Worm (Caenorhabditis elegans) whole organism, early embryonic: ENCODE results near the gene Y54G2A.40.

ENCODE experiments used
- B0310.2 ChIP-seq: sonication (generic microtip); optimal IDR thresholded peaks from 2 replicates; lab custom pipeline; 2016; ENCODE audit warnings: mild to moderate bottlenecking, missing genetic modification characterization, missing compliant biosample characterization
- aly-1 ChIP-seq: sonication (generic microtip); optimal IDR thresholded peaks from 2 replicates; lab custom pipeline; 2016; ENCODE audit warnings: missing genetic modification characterization, missing compliant biosample characterization
- ama-1 ChIP-seq: fragments of 150-350 bp; optimal IDR thresholded peaks from 2 replicates; lab custom pipeline; 2014
- ceh-13 ChIP-seq: fragments of 200-800 bp; sonication (Bioruptor generic); optimal IDR thresholded peaks from 2 replicates; lab custom pipeline; 2018; ENCODE audit warnings: mild to moderate bottlenecking, missing genetic modification characterization, missing compliant biosample characterization
- ceh-36 ChIP-seq: sonication (generic microtip); optimal IDR thresholded peaks from 2 replicates; lab custom pipeline; 2016; ENCODE audit warnings: missing genetic modification characterization, inconsistent platforms, missing compliant biosample characterization
- ets-7 ChIP-seq: sonication (generic microtip); optimal IDR thresholded peaks from 2 replicates; lab custom pipeline; 2016; ENCODE audit warnings: missing genotype, missing genetic modification characterization, missing compliant biosample characterization
- flt-1 ChIP-seq: fragments of 200-800 bp; sonication (Bioruptor generic); IDR thresholded peaks from 2 replicates; pipeline ENCODE4 v1.3.6; 2022; ENCODE audit warnings: missing genetic modification characterization, missing compliant biosample characterization
- hmbx-1 ChIP-seq: sonication (generic microtip); optimal IDR thresholded peaks from 2 replicates; lab custom pipeline; 2016; ENCODE audit warnings: mild to moderate bottlenecking, missing genetic modification characterization, missing compliant biosample characterization
- hmg-4 ChIP-seq: fragments of 200-800 bp; sonication (Bioruptor generic); optimal IDR thresholded peaks from 2 replicates; lab custom pipeline; 2018; ENCODE audit warnings: mild to moderate bottlenecking, missing genetic modification characterization, missing compliant biosample characterization
- hnd-1 ChIP-seq: sonication (generic microtip); optimal IDR thresholded peaks from 2 replicates; lab custom pipeline; 2016; ENCODE audit warnings: missing genetic modification characterization, missing compliant biosample characterization
- pes-1 ChIP-seq: fragments of 200-800 bp; sonication (Bioruptor generic); IDR thresholded peaks from 2 replicates; pipeline ENCODE4 v1.3.6; 2022; ENCODE audit warnings: missing genetic modification reagents, missing genetic modification characterization, missing compliant biosample characterization
- scrt-1 ChIP-seq: fragments of 200-800 bp; sonication (Bioruptor generic); IDR thresholded peaks from 2 replicates; pipeline ENCODE4 v1.3.6; 2022; ENCODE audit warnings: missing genetic modification characterization, missing compliant biosample characterization
- sea-1 ChIP-seq: fragments of 200-800 bp; sonication (Bioruptor generic); conservative IDR thresholded peaks from 2 replicates; pipeline ENCODE4 v1.3.6; 2022; ENCODE audit warnings: missing genetic modification characterization, missing compliant biosample characterization
- tbx-11 ChIP-seq: fragments of 200-800 bp; sonication (Bioruptor generic); IDR thresholded peaks from 2 replicates; pipeline ENCODE4 v1.3.6; 2022; ENCODE audit warnings: missing genetic modification characterization, missing compliant biosample characterization

DNA sequence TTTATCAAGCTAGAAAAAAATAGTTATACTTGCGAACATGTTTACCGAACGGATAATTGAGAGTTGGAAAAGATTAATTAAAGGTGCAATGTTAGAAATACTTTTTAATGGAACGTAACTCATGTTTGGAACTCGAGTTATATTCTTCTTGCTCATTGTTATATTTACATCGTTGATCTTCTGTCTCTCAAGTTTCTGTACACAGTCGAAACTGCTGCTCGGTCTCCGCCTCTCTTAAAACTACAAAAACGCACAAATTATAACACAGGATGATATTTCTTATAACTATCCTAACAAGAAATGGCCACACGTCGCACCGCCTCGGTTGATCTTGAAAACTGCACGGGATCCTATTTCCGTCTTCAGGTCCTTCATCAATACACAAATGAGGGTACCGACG is 11.8 kb upstream of the Y54G2A.40 start, which contains the start of gene pudl-2:
- no peak for TF ChIP-seq pes-1 (GFP tag; lab: Robert Waterston, UW)
- no peak for TF ChIP-seq hmbx-1
- TF ChIP-seq ama-1: no peak
- TF ChIP-seq aly-1: no peak
- TF ChIP-seq sea-1 (GFP tag; lab: Robert Waterston, UW): no peak
- TF ChIP-seq scrt-1 (GFP tag; lab: Robert Waterston, UW): no peak
- TF ChIP-seq flt-1 (GFP tag; lab: Robert Waterston, UW): no peak
- TF ChIP-seq ceh-36 (tag; lab: Kevin White, UChicago): no peak
- TF ChIP-seq tbx-11 (GFP tag; lab: Robert Waterston, UW): no peak
- no peak for TF ChIP-seq ets-7 (tag; lab: Kevin White, UChicago)
- TF ChIP-seq hnd-1 (tag; lab: Kevin White, UChicago): no peak
- no peak for TF ChIP-seq B0310.2
- TF ChIP-seq ceh-13: no peak
- TF ChIP-seq hmg-4 (GFP tag; lab: Kevin White, UChicago): no peak
